Worm (Caenorhabditis elegans) whole organism, mixed stage, embryonic: ENCODE data around the gene frm-7.

Experiments used
- M03D4.4 ChIP-seq: sonication (generic microtip); optimal IDR thresholded peaks from 2 replicates; lab custom pipeline; 2017; ENCODE audit warnings: mild to moderate bottlenecking, missing genetic modification characterization, missing compliant biosample characterization
- bed-3 ChIP-seq: fragments of 200-800 bp; sonication (Bioruptor generic); optimal IDR thresholded peaks from 3 replicates; lab custom pipeline; 2018; ENCODE audit warnings: mild to moderate bottlenecking, missing genetic modification characterization, moderate library complexity, missing compliant biosample characterization
- blmp-1 ChIP-seq: fragments of 150-350 bp; optimal IDR thresholded peaks from 2 replicates; lab custom pipeline; 2014; ENCODE audit warnings: missing biosample characterization, missing genetic modification characterization
- ceh-39 ChIP-seq: fragments of 150-350 bp; optimal IDR thresholded peaks from 2 replicates; lab custom pipeline; 2014; ENCODE audit warnings: missing biosample characterization, missing genetic modification characterization
- ceh-83 ChIP-seq: fragments of 200-800 bp; sonication (Bioruptor generic); optimal IDR thresholded peaks from 2 replicates; lab custom pipeline; 2018; ENCODE audit warnings: mild to moderate bottlenecking, missing genetic modification characterization, missing compliant biosample characterization
- ces-1 ChIP-seq: fragments of 150-350 bp; optimal IDR thresholded peaks from 2 replicates; lab custom pipeline; 2014; ENCODE audit warnings: missing biosample characterization, missing genetic modification reagents, missing genetic modification characterization
- cnd-1 ChIP-seq: fragments of 200-800 bp; sonication (Bioruptor generic); optimal IDR thresholded peaks from 2 replicates; lab custom pipeline; 2018; ENCODE audit warnings: mild to moderate bottlenecking, missing genetic modification characterization, missing compliant biosample characterization
- elt-1 ChIP-seq: sonication (generic microtip); optimal IDR thresholded peaks from 2 replicates; lab custom pipeline; 2017; ENCODE audit warnings: missing genetic modification characterization, mild to moderate bottlenecking, missing compliant biosample characterization, antibody characterized with exemption, moderate library complexity, borderline replicate concordance; ENCODE audit not compliant: insufficient read depth
- elt-3 ChIP-seq: fragments of 150-350 bp; optimal IDR thresholded peaks from 2 replicates; lab custom pipeline; 2014; ENCODE audit warnings: missing biosample characterization, missing genetic modification characterization
- ham-2 ChIP-seq: fragments of 200-800 bp; sonication (Bioruptor generic); optimal IDR thresholded peaks from 2 replicates; lab custom pipeline; 2018; ENCODE audit warnings: mild to moderate bottlenecking, missing genetic modification characterization, missing compliant biosample characterization
- lin-32 ChIP-seq: fragments of 200-800 bp; sonication (Bioruptor generic); optimal IDR thresholded peaks from 2 replicates; lab custom pipeline; 2018; ENCODE audit warnings: mild to moderate bottlenecking, missing genetic modification characterization, missing compliant biosample characterization
- mep-1 ChIP-seq: fragments of 150-350 bp; optimal IDR thresholded peaks from 2 replicates; lab custom pipeline; 2017; ENCODE audit warnings: missing biosample characterization, missing genetic modification reagents, missing genetic modification characterization, inconsistent platforms
- mls-2 ChIP-seq: sonication (generic microtip); optimal IDR thresholded peaks from 2 replicates; lab custom pipeline; 2016; ENCODE audit warnings: mild to moderate bottlenecking, missing genetic modification characterization, moderate library complexity, missing compliant biosample characterization
- nhr-2 ChIP-seq: fragments of 150-350 bp; optimal IDR thresholded peaks from 2 replicates; lab custom pipeline; 2014; ENCODE audit warnings: missing biosample characterization, missing genetic modification characterization
- nhr-237 ChIP-seq: fragments of 150-350 bp; optimal IDR thresholded peaks from 2 replicates; lab custom pipeline; 2014; ENCODE audit warnings: missing biosample characterization, missing genetic modification characterization
- nhr-76 ChIP-seq: sonication (generic microtip); optimal IDR thresholded peaks from 2 replicates; lab custom pipeline; 2017; ENCODE audit warnings: missing biosample characterization, missing genetic modification characterization
- pha-4 ChIP-seq: fragments of 150-350 bp; optimal IDR thresholded peaks from 2 replicates; lab custom pipeline; 2018; ENCODE audit warnings: missing biosample characterization, missing genetic modification reagents, missing genetic modification characterization
- sptf-1 ChIP-seq: sonication (generic microtip); optimal IDR thresholded peaks from 2 replicates; lab custom pipeline; 2017; ENCODE audit warnings: mild to moderate bottlenecking, missing genetic modification characterization, moderate library complexity, missing compliant biosample characterization
- tbx-8 ChIP-seq: fragments of 200-800 bp; sonication (Bioruptor generic); optimal IDR thresholded peaks from 2 replicates; lab custom pipeline; 2018; ENCODE audit warnings: mild to moderate bottlenecking, missing genetic modification characterization, moderate library complexity, missing compliant biosample characterization
- unc-39 ChIP-seq: fragments of 150-350 bp; optimal IDR thresholded peaks from 2 replicates; lab custom pipeline; 2014; ENCODE audit warnings: missing biosample characterization, missing genetic modification characterization
- unc-62 ChIP-seq: fragments of 150-350 bp; optimal IDR thresholded peaks from 2 replicates; lab custom pipeline; 2014; ENCODE audit warnings: missing biosample characterization, missing genetic modification reagents, missing genetic modification characterization
- zip-8 ChIP-seq: fragments of 150-350 bp; optimal IDR thresholded peaks from 2 replicates; lab custom pipeline; 2014; ENCODE audit warnings: missing biosample characterization, missing genetic modification characterization

frm-7 gene

DNA sequence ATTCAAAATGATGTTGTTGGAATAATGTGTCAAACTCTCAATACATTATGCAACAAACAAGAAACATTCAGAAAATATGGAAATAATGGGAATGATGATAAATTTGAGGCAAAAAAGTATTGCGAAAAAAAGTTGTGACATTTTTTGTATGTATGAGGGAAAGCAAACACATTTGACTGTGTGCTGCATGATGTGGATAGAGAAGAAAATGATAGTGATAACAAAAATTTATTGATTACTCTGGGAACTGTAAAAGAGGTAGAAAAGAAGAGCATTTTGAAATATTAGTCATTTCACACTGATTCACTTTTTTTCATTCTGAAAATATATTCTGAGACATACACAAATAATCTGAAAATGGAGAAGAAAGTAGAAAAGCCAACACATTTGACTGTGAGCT, 45.6 kb downstream of the frm-7 start:
- TF ChIP-seq nhr-2 (tag; lab: Kevin White, UChicago), result no peak

DNA sequence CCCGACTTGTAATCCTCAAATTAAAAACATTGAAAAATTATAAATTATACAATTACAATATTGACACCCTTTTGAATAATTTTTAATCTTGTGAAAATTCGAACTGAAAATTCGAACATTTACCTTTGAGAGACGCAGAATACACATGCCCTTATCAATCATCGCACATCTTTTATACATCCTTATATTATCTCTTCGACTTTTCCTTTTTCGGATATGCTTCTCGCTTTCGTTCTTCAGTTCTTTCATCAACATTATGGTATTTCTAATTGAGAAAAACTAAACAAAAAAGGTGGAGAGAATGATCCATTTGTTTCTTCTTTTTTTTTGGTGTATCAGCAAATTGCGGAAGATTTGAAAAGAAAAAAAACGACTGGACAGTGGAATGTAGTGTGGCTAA, 47.1 kb downstream of the frm-7 start:
- TF ChIP-seq blmp-1 (tag; lab: Kevin White, UChicago) (peak; percentile 53), elt-1 (tag; lab: Kevin White, UChicago) (peak; percentile 66), lin-32 (GFP tag; lab: Kevin White, UChicago) (no peak), elt-3 (tag; lab: Kevin White, UChicago) (peak; percentile 39)

DNA sequence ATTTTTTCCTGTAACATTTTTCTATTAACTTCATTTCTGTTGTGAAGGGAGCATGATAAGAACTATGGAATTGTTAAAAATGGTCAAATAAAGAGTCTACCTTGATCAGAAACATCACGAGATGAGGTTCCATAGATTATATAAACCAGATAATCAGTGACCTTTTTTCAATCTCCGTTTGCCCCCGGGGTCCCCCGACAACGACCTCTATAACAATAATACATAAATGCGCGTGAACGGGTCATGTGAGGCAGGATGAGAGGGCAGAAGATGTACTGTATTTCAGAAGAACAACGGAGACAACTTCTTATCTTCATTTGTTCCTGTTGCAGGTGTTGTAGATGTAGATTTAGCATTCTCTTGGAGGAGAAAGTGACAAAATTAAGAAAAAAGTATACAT, 49.6 kb downstream of the frm-7 start:
- TF ChIP-seq bed-3 (GFP tag; lab: Kevin White, UChicago) (no peak), blmp-1 (tag; lab: Kevin White, UChicago) (no peak), elt-1 (tag; lab: Kevin White, UChicago) (peak; percentile 68)

DNA sequence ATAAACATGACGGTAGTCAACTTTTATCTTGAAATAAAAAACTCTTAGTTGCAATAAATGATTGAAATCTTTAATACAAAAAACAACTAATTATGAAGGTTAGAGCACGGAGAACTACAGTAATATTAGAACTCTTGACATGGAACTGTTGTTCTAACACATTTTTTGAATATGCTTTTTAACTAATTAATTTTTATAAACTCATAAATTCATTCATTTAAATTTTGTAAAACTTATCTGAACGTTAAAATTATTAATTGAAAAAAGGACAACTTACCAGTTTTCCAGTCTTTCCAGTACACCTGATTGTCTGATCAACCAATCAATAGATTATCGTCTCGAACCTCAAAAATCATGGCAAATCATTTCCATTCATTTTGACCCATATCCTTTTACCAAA, 50.2 kb downstream of the frm-7 start, which contains the start of gene sqt-3:
Gene sqt-3 (plus strand): TSS at position 301 of the 400 bp plus-strand sequence.
- TF ChIP-seq ces-1 (no peak), sptf-1 (no peak), nhr-76 (no peak), mep-1 (tag; lab: Kevin White, UChicago) (no peak), lin-32 (GFP tag; lab: Kevin White, UChicago) (no peak), nhr-237 (tag; lab: Kevin White, UChicago) (no peak), unc-39 (tag; lab: Kevin White, UChicago) (no peak), nhr-2 (tag; lab: Kevin White, UChicago) (no peak), cnd-1 (no peak), pha-4 (no peak), tbx-8 (GFP tag; lab: Kevin White, UChicago) (no peak), ceh-39 (tag; lab: Kevin White, UChicago) (no peak)

DNA sequence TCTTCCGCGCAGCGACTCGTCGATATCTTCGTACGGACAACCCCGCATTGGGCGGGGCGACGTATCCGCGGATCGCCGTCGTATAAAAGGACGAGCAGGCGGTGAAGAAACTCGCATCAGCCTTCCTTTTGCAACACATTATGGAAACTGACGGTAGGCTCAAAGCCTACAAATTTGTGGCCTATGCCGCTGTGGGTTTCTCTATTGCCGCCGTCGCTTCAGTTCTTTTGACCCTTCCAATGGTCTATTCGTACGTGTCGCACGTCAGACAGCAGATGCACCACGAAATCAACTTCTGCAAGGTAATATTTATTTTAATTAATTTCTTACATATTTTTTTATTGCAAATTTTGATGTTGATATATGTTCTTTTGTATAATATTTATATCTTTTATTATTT, 50.6 kb downstream of the frm-7 start:
- peak; percentile 52 for TF ChIP-seq ham-2
- TF ChIP-seq mls-2 (tag; lab: Kevin White, UChicago), result no peak
- TF ChIP-seq ceh-83 (GFP tag; lab: Kevin White, UChicago), result peak; percentile 66
- TF ChIP-seq, all 35 proteins: peak for 2

DNA sequence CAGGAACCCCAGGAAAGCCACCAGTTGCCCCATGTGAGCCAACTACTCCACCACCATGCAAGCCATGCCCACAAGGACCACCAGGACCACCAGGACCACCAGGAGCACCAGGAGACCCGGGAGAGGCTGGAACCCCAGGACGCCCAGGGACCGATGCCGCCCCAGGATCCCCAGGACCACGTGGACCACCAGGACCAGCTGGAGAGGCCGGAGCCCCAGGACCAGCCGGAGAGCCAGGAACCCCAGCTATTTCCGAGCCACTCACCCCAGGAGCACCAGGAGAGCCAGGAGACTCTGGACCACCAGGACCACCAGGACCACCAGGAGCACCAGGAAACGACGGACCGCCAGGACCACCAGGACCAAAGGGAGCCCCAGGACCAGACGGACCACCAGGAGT, 51.2 kb downstream of the frm-7 start:
- TF ChIP-seq ces-1, result no peak
- peak; percentile 44 for TF ChIP-seq mls-2 (tag; lab: Kevin White, UChicago)

DNA sequence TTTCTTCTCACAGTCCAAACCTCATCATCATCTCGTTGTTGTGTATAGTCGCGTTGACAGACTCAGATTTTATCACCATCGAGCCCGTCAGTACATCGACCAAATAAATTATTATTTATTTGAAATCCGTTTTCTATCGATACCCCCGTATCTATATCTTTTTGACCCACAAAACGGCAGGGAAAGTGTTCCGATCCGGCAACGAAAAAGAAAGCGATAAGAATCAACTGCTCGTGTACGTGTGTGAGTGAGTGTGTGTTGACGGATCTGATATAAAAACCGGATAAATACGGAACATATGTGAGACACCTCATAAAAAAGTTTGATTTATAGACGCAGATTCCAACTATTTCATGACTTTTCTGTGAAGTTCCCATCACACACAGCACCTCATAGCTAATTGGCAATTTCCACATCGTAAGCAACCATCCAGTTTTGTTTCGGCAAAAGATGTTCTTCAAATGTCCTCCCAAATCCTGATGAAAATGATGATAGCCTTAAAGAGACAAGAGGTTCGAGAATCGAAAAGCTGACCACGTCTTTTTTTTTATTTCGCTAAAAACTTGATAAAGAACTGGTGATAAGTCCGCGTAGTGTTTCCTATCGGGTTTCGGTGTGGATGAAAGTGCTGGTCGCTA, 52.0 kb downstream of the frm-7 start:
- peak; percentile 50 for TF ChIP-seq unc-62 (GFP tag; lab: Kevin White, UChicago)
- TF ChIP-seq ces-1, result no peak
- TF ChIP-seq zip-8 (tag; lab: Kevin White, UChicago), result no peak
- TF ChIP-seq blmp-1 (tag; lab: Kevin White, UChicago), result peak; percentile 8
- TF ChIP-seq M03D4.4 (tag; lab: Kevin White, UChicago), result peak; percentile 39
- peak; percentile 6 for TF ChIP-seq tbx-8 (GFP tag; lab: Kevin White, UChicago)
- peak; percentile 16 for TF ChIP-seq ham-2
- TF ChIP-seq elt-1 (tag; lab: Kevin White, UChicago), result peak; percentile 87
- TF ChIP-seq, all 35 proteins: peak for 6
